Worm (Caenorhabditis elegans): Measurements from ENCODE around the gene lgc-18.

DNA sequence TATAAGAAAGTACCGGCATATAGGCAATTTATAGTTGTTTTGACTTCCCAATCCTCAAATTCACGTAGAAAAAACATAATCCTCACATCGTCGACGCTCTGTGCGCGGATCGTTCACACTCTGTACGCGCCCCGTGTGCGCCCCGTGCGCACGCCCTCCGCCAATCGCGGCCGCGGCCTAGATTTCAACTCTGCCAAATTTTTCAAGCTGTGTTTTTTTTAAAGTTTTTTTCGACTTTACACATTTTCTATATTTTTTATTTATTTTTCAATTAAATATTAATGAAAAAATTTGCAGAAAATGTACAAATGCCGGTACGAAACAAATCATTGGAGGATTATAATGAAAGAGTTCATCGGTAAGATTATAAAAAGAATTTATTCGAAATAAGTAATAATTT lies 2.3 kb upstream of the lgc-18 start, which contains the start of gene T01H10.11:
- no peak for TF ChIP-seq sem-2 (GFP tag; optimal IDR thresholded peaks at IDR 0.05)
- no peak for TF ChIP-seq pha-4 (tag; optimal IDR thresholded peaks at IDR 0.05)
- no peak for TF ChIP-seq nhr-237 (tag; optimal IDR thresholded peaks at IDR 0.05)
- TF ChIP-seq blmp-1 (tag; optimal IDR thresholded peaks at IDR 0.05), result no peak
- no peak for TF ChIP-seq drap-1 (GFP tag; optimal IDR thresholded peaks at IDR 0.05)
- TF ChIP-seq elt-3 (tag; optimal IDR thresholded peaks at IDR 0.05), result no peak
